Worm (Caenorhabditis elegans): ENCODE results near the gene glt-1.

Gene glt-1

ce11 chrX:3472226-3472625, 23.6 kb upstream of the glt-1 start:
- TF ChIP-seq F13H6.1 (tag; optimal IDR thresholded peaks at IDR 0.05) (peak; percentile 39), mab-5 (tag; optimal IDR thresholded peaks at IDR 0.05) (no peak), mdl-1 (tag; optimal IDR thresholded peaks at IDR 0.05) (no peak), crh-2 (tag; optimal IDR thresholded peaks at IDR 0.05) (peak; percentile 7), fos-1 (tag; optimal IDR thresholded peaks at IDR 0.05) (peak; percentile 70), sma-9 (GFP tag; optimal IDR thresholded peaks at IDR 0.05) (peak; percentile 14), sma-9 (tag; optimal IDR thresholded peaks at IDR 0.05) (no peak), dmd-4 (tag; optimal IDR thresholded peaks at IDR 0.05) (no peak), ceh-16 (tag; optimal IDR thresholded peaks at IDR 0.05) (peak; percentile 52), zag-1 (tag; optimal IDR thresholded peaks at IDR 0.05) (no peak), unc-39 (tag; optimal IDR thresholded peaks at IDR 0.05) (no peak), snpc-4 (tag; optimal IDR thresholded peaks at IDR 0.05) (no peak), lin-11 (tag; optimal IDR thresholded peaks at IDR 0.05) (no peak), sma-3 (GFP tag; optimal IDR thresholded peaks at IDR 0.05) (peak; percentile 6), nhr-12 (tag; optimal IDR thresholded peaks at IDR 0.05) (no peak), ama-1 (optimal IDR thresholded peaks at IDR 0.05) (no peak), nhr-129 (tag; optimal IDR thresholded peaks at IDR 0.05) (peak; percentile 39), nhr-237 (tag; optimal IDR thresholded peaks at IDR 0.05) (no peak), nhr-6 (tag; optimal IDR thresholded peaks at IDR 0.05) (no peak), skn-1 (tag; optimal IDR thresholded peaks at IDR 0.05) (no peak), ceh-82 (tag; optimal IDR thresholded peaks at IDR 0.05) (no peak), nhr-25 (tag; optimal IDR thresholded peaks at IDR 0.05) (peak; percentile 3)

DNA sequence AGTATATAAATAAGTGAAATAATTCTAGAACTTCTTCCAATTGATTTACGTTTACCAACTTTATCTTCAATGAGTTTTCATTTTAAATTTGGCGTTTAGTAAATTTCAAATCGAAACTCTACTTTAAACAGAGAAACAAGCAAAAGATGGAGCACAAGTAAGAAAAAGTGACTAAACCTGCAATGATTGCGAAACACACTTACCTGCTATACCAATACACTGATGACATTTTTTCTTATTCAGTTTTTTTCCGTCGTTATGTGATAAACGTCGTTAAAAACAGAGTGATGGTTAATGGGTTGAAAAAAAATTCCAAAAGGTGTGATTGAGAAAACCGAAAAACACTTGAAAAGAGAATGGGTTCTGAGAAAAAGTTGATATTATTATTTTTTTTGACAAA, 22.0 kb upstream of the glt-1 start:
- TF ChIP-seq fos-1 (tag; optimal IDR thresholded peaks at IDR 0.05) = peak; percentile 60
- TF ChIP-seq unc-55 (GFP tag; optimal IDR thresholded peaks at IDR 0.05) = no peak

DNA sequence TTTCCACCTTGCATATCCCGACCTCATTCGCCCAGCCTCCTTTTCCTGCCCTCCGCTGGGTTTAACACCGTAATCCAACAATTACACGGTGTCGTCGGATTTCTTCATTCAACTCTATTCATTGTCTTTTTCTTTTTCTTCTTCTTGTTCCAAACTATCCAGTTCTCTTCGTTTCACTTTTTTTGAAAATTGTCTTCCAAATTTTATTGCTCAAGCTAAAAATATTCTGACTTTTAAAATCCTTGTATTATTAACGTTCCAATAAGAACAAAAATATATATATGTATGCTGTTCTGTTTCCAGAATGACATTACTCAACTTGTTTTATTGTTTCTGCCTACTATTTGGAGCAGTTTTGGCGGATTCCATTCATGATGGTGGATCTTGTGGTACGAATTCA, 15.9 kb upstream of the glt-1 start, which contains the start of gene wrt-6:
Gene wrt-6 (plus strand): TSS at position 301 of the 400 bp plus-strand sequence.
- TF ChIP-seq nhr-21 (tag; optimal IDR thresholded peaks at IDR 0.05) (no peak), ztf-11 (tag; optimal IDR thresholded peaks at IDR 0.05) (no peak), lsy-2 (tag; optimal IDR thresholded peaks at IDR 0.05) (no peak), ZK546.5 (tag; optimal IDR thresholded peaks at IDR 0.05) (no peak), lin-13 (GFP tag; optimal IDR thresholded peaks at IDR 0.05) (no peak), nhr-23 (tag; optimal IDR thresholded peaks at IDR 0.05) (no peak), sem-4 (tag; optimal IDR thresholded peaks at IDR 0.05) (no peak), sma-3 (GFP tag; optimal IDR thresholded peaks at IDR 0.05) (no peak), F13H6.1 (tag; optimal IDR thresholded peaks at IDR 0.05) (no peak), ceh-82 (tag; optimal IDR thresholded peaks at IDR 0.05) (no peak)

DNA sequence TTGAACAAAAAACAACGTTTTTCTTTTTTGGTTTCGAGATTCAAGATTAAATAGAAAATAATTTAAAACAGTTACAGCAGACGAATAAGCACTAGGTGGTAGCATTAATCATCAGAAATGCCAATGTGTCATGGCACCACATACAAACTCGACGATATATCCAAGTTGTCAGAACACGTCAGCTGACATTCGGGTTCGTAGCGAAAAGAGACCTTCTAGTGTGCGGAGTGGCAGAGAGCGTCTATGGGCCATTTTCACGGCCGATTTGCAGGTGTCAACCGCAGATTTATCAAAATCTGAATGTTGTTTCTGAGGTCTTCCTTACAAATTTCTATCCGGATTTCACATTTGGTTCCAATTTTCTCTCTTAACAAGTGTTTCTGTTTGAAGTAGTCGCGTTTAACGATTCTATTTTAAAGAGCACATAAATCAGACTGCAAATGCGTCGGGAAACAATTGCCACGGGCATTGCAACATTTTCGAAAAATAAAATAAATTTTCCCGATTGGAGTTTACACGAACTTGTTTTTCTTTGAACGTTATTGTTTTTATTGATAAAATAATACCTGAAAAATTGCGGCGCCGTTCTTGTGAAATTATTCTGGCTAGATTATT, 7.6 kb upstream of the glt-1 start:
- TF ChIP-seq ZK546.5 (tag; optimal IDR thresholded peaks at IDR 0.05) (no peak), nhr-25 (tag; optimal IDR thresholded peaks at IDR 0.05) (no peak), ceh-16 (tag; optimal IDR thresholded peaks at IDR 0.05) (no peak), mbf-1 (tag; optimal IDR thresholded peaks at IDR 0.05) (no peak), sma-9 (GFP tag; optimal IDR thresholded peaks at IDR 0.05) (no peak), sma-9 (tag; optimal IDR thresholded peaks at IDR 0.05) (no peak), aly-2 (tag; optimal IDR thresholded peaks at IDR 0.05) (no peak), nhr-12 (tag; optimal IDR thresholded peaks at IDR 0.05) (no peak), lin-11 (tag; optimal IDR thresholded peaks at IDR 0.05) (no peak), ceh-82 (tag; optimal IDR thresholded peaks at IDR 0.05) (no peak), R02D3.7 (tag; optimal IDR thresholded peaks at IDR 0.05) (no peak), nhr-129 (tag; optimal IDR thresholded peaks at IDR 0.05) (no peak), peb-1 (tag; optimal IDR thresholded peaks at IDR 0.05) (no peak), mab-5 (tag; optimal IDR thresholded peaks at IDR 0.05) (no peak), C34F6.9 (tag; optimal IDR thresholded peaks at IDR 0.05) (no peak), skn-1 (tag; optimal IDR thresholded peaks at IDR 0.05) (no peak), sma-3 (GFP tag; optimal IDR thresholded peaks at IDR 0.05) (no peak), nhr-11 (tag; optimal IDR thresholded peaks at IDR 0.05) (no peak)

DNA sequence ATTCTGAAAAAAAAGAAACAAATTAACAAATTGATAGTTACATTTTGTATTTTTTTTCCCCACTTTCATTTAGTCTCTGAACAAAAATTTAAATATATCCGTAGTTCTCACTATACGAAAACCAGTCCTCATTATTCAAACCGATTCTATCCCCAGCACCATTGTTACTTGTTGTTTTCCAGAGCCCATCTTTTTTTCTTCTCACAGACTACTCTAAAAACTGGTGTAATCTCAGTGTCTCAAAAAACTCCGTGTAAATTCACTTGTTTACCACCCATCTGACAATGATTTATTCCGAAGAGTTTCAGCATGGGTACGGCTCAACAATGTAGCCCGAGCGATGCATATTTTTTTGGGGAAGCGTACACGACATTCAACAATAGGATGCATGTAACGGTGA, 6.8 kb upstream of the glt-1 start, which contains the start of gene C12D12.3:
Gene C12D12.3 (plus strand): TSS at position 301 of the 400 bp plus-strand sequence.
- TF ChIP-seq sma-9 (GFP tag; optimal IDR thresholded peaks at IDR 0.05) = no peak
- TF ChIP-seq sma-9 (tag; optimal IDR thresholded peaks at IDR 0.05) = no peak
- no peak for TF ChIP-seq nhr-129 (tag; optimal IDR thresholded peaks at IDR 0.05)
- TF ChIP-seq mab-5 (tag; optimal IDR thresholded peaks at IDR 0.05) = no peak
- TF ChIP-seq ztf-4 (tag; optimal IDR thresholded peaks at IDR 0.05) = no peak
- TF ChIP-seq elt-3 (tag; optimal IDR thresholded peaks at IDR 0.05) = no peak
- TF ChIP-seq snpc-4 (tag; optimal IDR thresholded peaks at IDR 0.05) = no peak

Measured in whole organism, L2 larva.